Worm (Caenorhabditis elegans): ENCODE results near the gene R02D5.1.

Gene R02D5.1

DNA sequence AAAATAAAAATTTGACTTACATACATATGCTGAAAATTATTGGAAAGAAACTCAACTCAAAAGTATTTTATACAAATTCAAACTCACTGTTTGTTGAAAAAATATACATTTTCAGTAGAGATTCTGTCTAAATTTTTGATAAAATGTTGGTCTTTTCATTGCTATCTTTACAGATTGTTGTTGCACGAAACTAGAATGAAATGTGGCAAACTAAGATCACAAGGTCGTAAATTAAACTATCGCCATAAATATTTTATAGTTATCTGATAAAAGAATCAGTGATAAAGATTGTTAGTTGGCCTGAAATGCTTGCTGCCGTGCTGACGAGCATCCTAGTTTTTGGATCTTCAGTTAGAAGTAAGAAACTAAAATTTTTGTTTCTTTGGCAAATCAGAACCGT is 29.1 kb upstream of the R02D5.1 start, which contains the start of gene clec-55:
clec-55 (plus strand) TSS at position 301 of the 400 bp plus-strand sequence.
- no peak for TF ChIP-seq lin-15B (tag; optimal IDR thresholded peaks at IDR 0.05)
- TF ChIP-seq attf-4 (tag; optimal IDR thresholded peaks at IDR 0.05): no peak
- TF ChIP-seq D1046.2 (GFP tag; IDR thresholded peaks at IDR 0.05): no peak
- no peak for TF ChIP-seq madf-5 (GFP tag; IDR thresholded peaks at IDR 0.05)
- no peak for TF ChIP-seq ama-1 (optimal IDR thresholded peaks at IDR 0.05)
- no peak for TF ChIP-seq F37D6.2 (tag; optimal IDR thresholded peaks at IDR 0.05)
- TF ChIP-seq lin-39 (tag; optimal IDR thresholded peaks at IDR 0.05): no peak
- TF ChIP-seq T26A8.4 (GFP tag; IDR thresholded peaks at IDR 0.05): no peak
- TF ChIP-seq zip-11 (GFP tag; IDR thresholded peaks at IDR 0.05): no peak
- no peak for TF ChIP-seq snpc-1.2 (GFP tag; IDR thresholded peaks at IDR 0.05)
- no peak for TF ChIP-seq dmd-6 (GFP tag; IDR thresholded peaks at IDR 0.05)

DNA sequence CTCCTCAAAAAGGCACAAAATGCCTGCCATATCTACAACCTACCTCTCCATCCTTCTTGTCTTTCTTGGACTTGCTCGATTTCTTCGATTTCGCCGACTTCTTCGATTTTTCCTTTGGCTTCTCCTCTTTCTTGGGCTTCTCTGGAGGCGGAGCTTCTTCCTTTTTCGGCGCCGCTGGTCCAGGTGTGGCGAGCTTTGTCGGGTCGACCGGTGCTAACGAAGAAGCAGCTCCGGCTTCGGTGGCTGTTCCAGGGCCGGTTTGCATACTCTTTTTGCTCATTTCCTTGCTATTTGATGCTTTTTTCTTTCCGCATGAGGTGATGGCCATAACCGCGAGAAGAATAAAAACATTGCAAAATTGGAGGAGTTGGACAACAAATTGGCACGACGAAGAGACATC is 27.5 kb upstream of the R02D5.1 start:
- TF ChIP-seq zfp-3 (GFP tag; conservative IDR thresholded peaks at IDR 0.05): no peak
- peak; percentile 83 for TF ChIP-seq set-16 (GFP tag; IDR thresholded peaks at IDR 0.05)

DNA sequence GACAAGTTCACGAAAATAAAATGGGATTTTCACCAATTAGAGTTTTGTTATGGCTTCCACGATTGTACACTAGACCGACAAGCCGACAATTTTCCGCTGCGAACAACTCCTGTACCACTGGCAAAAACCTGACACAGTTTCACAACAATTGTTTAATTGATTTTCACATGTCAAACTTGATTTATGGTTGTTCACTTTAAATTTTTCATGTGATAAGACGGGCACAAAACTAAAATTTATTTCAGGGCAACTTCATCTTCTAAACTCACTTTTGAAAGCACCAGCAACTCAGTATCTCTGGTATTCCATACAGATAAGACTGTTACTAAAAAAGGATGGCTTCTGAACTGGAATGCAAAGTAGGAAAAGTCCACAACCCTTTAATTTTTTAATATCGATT is 26.6 kb upstream of the R02D5.1 start, which contains the start of gene R02D5.7:
R02D5.7 (minus strand) TSS at position 101 of the 400 bp plus-strand sequence.
- TF ChIP-seq nhr-48 (tag; optimal IDR thresholded peaks at IDR 0.05) (no peak), aha-1 (tag) (no peak), pqm-1 (tag; optimal IDR thresholded peaks at IDR 0.05) (peak; percentile 11), lin-15B (tag; optimal IDR thresholded peaks at IDR 0.05) (no peak), daf-8 (GFP tag; IDR thresholded peaks at IDR 0.05) (no peak)

- TF ChIP-seq daf-19 (GFP tag; conservative IDR thresholded peaks at IDR 0.05): no peak
- no peak for TF ChIP-seq nhr-48 (tag; optimal IDR thresholded peaks at IDR 0.05)
- no peak for TF ChIP-seq nhr-41 (GFP tag; IDR thresholded peaks at IDR 0.05)
- no peak for TF ChIP-seq hmg-1.1 (GFP tag; IDR thresholded peaks at IDR 0.05)
- TF ChIP-seq lim-7 (GFP tag; IDR thresholded peaks at IDR 0.05): no peak
- TF ChIP-seq fkh-10 (GFP tag; optimal IDR thresholded peaks at IDR 0.05): no peak
- no peak for TF ChIP-seq madf-9 (GFP tag; conservative IDR thresholded peaks at IDR 0.05)
- no peak for TF ChIP-seq sdz-12 (GFP tag; optimal IDR thresholded peaks at IDR 0.05)
- no peak for TF ChIP-seq unc-62 (GFP tag; optimal IDR thresholded peaks at IDR 0.05 in 1 of 2)
- TF ChIP-seq unc-62 (tag; optimal IDR thresholded peaks at IDR 0.05): no peak
- no peak for TF ChIP-seq Y5F2A.4 (GFP tag; optimal IDR thresholded peaks at IDR 0.05)
- no peak for TF ChIP-seq unc-39 (tag; optimal IDR thresholded peaks at IDR 0.05)
- no peak for TF ChIP-seq R02D3.7 (tag; optimal IDR thresholded peaks at IDR 0.05)
- no peak for TF ChIP-seq ama-1 (optimal IDR thresholded peaks at IDR 0.05)
- no peak for TF ChIP-seq hif-1 (tag; optimal IDR thresholded peaks at IDR 0.05)
- no peak for TF ChIP-seq F26F4.8 (GFP tag; conservative IDR thresholded peaks at IDR 0.05)
Measured at ce11 chrV:14481987-14482386, 26.1 kb upstream of the R02D5.1 start, which contains the start of gene R02D5.10. Gene R02D5.10, plus strand, starts transcription at chrV:14482287.

DNA sequence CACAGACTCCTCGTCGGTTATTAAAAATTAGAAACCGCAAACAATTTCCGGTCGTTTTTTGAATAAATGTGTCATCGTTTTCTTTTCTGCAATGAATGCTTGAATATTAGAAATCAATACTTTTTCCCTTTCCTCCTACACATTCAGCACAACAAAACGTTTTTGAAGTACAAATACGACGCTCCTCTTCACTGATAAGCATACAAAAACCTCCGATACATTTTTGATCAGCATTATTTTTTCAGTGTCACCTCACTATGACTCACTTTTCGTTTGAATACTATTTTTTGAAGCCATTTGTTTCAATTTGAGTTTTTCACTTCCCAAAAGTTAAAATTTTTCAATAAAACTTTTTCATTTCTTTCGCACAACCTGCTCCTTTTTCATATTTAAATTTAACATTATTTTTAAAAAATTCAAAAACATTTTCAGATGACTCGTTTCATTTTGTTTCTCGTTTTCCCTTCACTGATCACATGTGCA is 25.3 kb upstream of the R02D5.1 start, which contains the start of gene R02D5.3:
R02D5.3 (plus strand) TSS at position 433 of the 483 bp plus-strand sequence.
- TF ChIP-seq dve-1 (tag; optimal IDR thresholded peaks at IDR 0.05; ENCODE audit: insufficient read depth): peak; percentile 52
- TF ChIP-seq mdt-29 (GFP tag; IDR thresholded peaks at IDR 0.05): no peak
- TF ChIP-seq nhr-28 (tag; optimal IDR thresholded peaks at IDR 0.05): peak; percentile 90
- TF ChIP-seq daf-16 (GFP tag; optimal IDR thresholded peaks at IDR 0.05): no peak
- peak; percentile 32 for TF ChIP-seq daf-16 (tag; optimal IDR thresholded peaks at IDR 0.05)
- TF ChIP-seq F37D6.2 (tag; optimal IDR thresholded peaks at IDR 0.05): no peak
- no peak for TF ChIP-seq unc-130 (GFP tag; optimal IDR thresholded peaks at IDR 0.05)
- TF ChIP-seq daf-12 (tag; optimal IDR thresholded peaks at IDR 0.05): no peak
- no peak for TF ChIP-seq arid-1 (GFP tag; conservative IDR thresholded peaks at IDR 0.05)
- TF ChIP-seq dmd-6 (GFP tag; IDR thresholded peaks at IDR 0.05): peak; percentile 32; the same call in 1 of the 2 replicates
- no peak for TF ChIP-seq snpc-1.2 (GFP tag; IDR thresholded peaks at IDR 0.05)
- peak; percentile 38 for TF ChIP-seq pqm-1 (tag; optimal IDR thresholded peaks at IDR 0.05)

Measured in whole organism, L4 larva.